Worm (Caenorhabditis elegans): ENCODE results near the gene unc-34.

ce11 chrV:979698-980097 lies 2.8 kb upstream of the unc-34 start:
- TF ChIP-seq nhr-11 (tag; optimal IDR thresholded peaks at IDR 0.05) (peak; percentile 47), lin-13 (GFP tag; optimal IDR thresholded peaks at IDR 0.05) (no peak)

All from whole organism, L1 larva.